Worm (Caenorhabditis elegans): ENCODE measurements around the gene ccf-1.

ccf-1 gene

DNA sequence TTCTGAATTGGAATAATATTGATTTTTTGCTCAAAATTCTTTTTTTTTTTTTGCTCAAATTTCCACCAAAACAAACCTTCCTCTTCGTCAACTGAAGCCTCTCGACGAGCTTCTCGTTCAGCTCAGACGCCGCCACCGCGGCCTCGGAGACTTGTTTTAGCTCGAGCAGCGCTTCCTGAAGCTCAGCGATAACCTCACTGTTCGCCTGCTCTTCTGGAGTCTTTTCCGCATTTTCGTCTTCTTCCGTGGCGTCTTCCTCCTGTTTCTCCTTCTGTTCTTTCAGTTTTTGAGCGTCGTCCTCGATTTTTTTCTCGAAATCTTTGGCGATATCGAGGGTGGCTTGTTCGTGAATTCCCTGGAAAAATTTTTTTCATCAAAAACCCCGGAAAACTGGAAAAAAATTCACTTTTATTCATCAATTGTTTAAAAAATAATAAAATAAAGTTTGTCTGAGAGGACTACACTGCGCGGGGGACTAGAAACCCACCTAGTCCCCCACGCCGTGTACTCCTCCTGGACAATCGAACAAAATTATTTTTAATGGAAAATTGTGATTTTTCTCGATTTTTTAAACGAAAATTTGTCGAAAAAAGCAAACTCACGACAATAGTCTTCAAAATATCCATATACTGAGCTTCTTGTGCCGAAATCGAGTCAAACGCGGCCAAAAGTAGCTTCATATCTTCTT is 26.2 kb upstream of the ccf-1 start (continued):
- TF ChIP-seq fkh-10 (GFP tag; optimal IDR thresholded peaks at IDR 0.05), result peak; percentile 84
- peak in 1 of 2 experiments; percentile 74 for TF ChIP-seq eor-1 (tag; optimal IDR thresholded peaks at IDR 0.05)
- TF ChIP-seq skn-1 (tag; optimal IDR thresholded peaks at IDR 0.05), result peak; percentile 41
- TF ChIP-seq nhr-43 (tag; optimal IDR thresholded peaks at IDR 0.05; ENCODE audit: poor library complexity, severe bottlenecking), result peak; percentile 96
- no peak for TF ChIP-seq zag-1 (tag; optimal IDR thresholded peaks at IDR 0.05)
- no peak for TF ChIP-seq ceh-9 (tag; optimal IDR thresholded peaks at IDR 0.05)
- no peak for TF ChIP-seq daf-12 (tag; optimal IDR thresholded peaks at IDR 0.05)
- peak; percentile 72 for TF ChIP-seq pha-4 (tag; optimal IDR thresholded peaks at IDR 0.05)
- TF ChIP-seq nhr-28 (tag; optimal IDR thresholded peaks at IDR 0.05), result no peak
- no peak for TF ChIP-seq nhr-237 (tag; optimal IDR thresholded peaks at IDR 0.05)

DNA sequence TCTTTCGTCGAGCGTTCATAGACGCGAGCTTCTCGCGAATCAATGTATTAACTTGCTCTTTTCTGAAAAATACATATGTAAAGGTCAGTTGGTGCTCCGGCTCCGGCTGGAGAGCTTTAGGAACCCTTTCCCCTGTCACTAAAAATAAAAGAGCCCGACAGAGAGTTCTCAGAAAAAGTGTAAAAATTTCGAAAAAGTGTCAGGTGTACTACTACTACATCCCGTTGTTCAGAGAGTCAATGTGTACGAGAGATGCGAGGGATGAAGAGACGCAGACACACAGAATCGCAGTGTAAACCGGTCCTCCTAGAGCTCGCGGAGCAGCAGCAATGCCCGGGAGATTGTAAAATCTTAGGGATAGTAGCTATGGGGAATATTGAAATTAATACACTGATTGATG is 22.6 kb upstream of the ccf-1 start:
- peak; percentile 56 for TF ChIP-seq nfya-1 (tag; optimal IDR thresholded peaks at IDR 0.05; ENCODE audit: insufficient read depth)
- no peak for TF ChIP-seq mml-1 (tag; optimal IDR thresholded peaks at IDR 0.05)
- TF ChIP-seq lin-15B (tag; optimal IDR thresholded peaks at IDR 0.05), result peak; percentile 10
- no peak for TF ChIP-seq egl-5 (tag; optimal IDR thresholded peaks at IDR 0.05)

DNA sequence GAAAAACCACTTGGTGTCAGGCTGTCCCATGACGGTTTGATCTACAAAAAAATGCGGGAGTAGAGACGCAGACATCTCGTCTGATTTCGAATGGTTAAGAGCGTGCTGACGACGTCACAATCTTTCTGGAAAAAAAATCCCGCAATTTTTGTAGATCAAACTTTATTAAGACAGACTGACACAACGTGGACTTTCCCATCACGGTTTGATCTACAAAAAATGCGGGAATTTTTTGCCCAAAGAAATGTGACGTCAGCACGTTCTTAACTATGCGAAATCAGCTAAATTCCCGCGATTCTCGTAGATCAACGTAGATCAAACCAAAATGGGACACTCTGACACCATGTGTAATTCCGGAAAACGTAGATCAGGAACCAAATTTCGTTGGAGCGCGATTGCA is 18.5 kb upstream of the ccf-1 start:
- TF ChIP-seq ceh-9 (tag; optimal IDR thresholded peaks at IDR 0.05) (no peak), nhr-77 (tag; optimal IDR thresholded peaks at IDR 0.05) (no peak), nhr-11 (tag; optimal IDR thresholded peaks at IDR 0.05) (no peak), zag-1 (tag; optimal IDR thresholded peaks at IDR 0.05) (no peak), fkh-2 (tag; optimal IDR thresholded peaks at IDR 0.05) (no peak), nhr-23 (tag; optimal IDR thresholded peaks at IDR 0.05) (no peak), nhr-28 (tag; optimal IDR thresholded peaks at IDR 0.05) (no peak), ceh-82 (tag; optimal IDR thresholded peaks at IDR 0.05) (no peak), daf-12 (tag; optimal IDR thresholded peaks at IDR 0.05) (no peak), fos-1 (tag; optimal IDR thresholded peaks at IDR 0.05) (no peak), nhr-12 (tag; optimal IDR thresholded peaks at IDR 0.05) (no peak), nhr-237 (tag; optimal IDR thresholded peaks at IDR 0.05) (no peak), ZK546.5 (tag; optimal IDR thresholded peaks at IDR 0.05) (no peak), pqm-1 (tag; optimal IDR thresholded peaks at IDR 0.05) (no peak), nhr-43 (tag; optimal IDR thresholded peaks at IDR 0.05; ENCODE audit: poor library complexity, severe bottlenecking) (no peak), ceh-28 (tag; optimal IDR thresholded peaks at IDR 0.05) (no peak)

DNA sequence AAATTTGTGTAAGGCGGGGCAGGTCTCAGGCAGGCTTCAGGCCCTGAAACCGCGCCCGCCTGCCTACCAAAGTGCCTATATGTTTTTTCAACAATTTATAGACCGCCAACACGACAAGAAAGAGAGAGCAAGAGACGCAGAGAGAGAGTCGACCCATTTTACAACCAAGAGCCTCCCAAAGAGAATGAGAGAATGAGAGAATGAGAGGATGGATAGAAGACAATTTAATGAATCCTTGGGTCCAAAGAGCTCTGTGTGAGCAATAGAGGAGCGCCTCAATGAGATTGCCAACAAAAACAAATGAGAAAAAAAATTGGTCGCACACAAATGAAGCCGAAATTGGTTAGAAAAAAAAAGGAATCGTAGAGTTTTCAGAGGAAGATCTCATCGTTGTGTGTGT is 17.9 kb upstream of the ccf-1 start:
- TF ChIP-seq egl-5 (tag; optimal IDR thresholded peaks at IDR 0.05) (peak; percentile 28), nhr-12 (tag; optimal IDR thresholded peaks at IDR 0.05) (no peak), pha-4 (tag; optimal IDR thresholded peaks at IDR 0.05) (no peak), nhr-77 (tag; optimal IDR thresholded peaks at IDR 0.05) (no peak), lin-15B (tag; optimal IDR thresholded peaks at IDR 0.05) (no peak), nfya-1 (tag; optimal IDR thresholded peaks at IDR 0.05; ENCODE audit: insufficient read depth) (peak; percentile 46), egl-27 (tag; optimal IDR thresholded peaks at IDR 0.05) (no peak), nhr-28 (tag; optimal IDR thresholded peaks at IDR 0.05) (no peak)

DNA sequence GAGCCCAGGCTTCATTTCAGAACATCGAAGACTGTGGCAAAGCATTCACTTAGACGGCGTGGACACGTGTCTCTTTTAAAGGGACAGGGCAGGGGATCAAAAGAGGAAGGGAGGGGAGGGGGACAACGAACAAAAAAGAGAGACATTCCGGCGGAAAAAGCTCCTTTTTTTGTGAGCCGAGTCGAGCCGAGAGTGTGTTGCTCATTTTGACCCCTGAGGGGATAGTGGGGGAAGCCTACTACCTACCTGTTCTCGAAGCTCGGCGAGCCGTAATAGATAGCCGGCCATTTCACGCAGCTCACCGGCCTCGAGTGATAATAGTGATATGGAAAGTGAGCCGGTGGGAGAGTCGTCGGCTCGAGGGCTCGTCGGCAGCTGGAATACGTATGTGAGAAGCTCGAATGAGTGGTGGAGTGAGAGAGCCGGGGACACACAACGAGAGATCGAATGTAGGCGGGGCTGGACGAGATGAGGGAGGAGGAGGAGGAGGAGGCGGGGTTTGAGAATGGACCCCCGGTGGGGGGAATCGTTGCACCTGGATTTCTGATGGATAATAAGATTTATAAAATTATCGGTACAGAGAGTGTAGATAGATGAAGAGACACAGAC is 16.7 kb upstream of the ccf-1 start:
- TF ChIP-seq hmg-11 (tag; optimal IDR thresholded peaks at IDR 0.05) (no peak), ama-1 (optimal IDR thresholded peaks at IDR 0.05) (peak; percentile 75), nfya-1 (tag; optimal IDR thresholded peaks at IDR 0.05; ENCODE audit: insufficient read depth) (peak; percentile 38), fkh-10 (GFP tag; optimal IDR thresholded peaks at IDR 0.05) (no peak), aly-2 (tag; optimal IDR thresholded peaks at IDR 0.05) (no peak)

DNA sequence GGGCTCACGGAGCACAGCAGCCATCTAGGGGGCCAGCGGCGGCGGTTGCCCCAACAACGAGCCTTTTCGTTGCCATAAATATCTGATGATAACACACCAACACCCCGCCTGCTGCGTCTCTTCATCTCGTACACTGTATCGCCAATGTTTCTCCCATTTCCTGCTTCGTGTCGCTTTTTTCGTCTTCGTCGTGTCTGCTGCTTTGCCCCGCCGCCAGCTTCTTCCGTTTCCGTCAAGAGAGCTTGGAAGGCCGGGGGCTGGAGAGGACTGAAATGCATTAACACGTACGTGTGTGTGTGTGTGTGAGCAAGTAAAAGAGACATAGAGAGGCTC is 15.9 kb upstream of the ccf-1 start:
- TF ChIP-seq lsy-12 (tag; optimal IDR thresholded peaks at IDR 0.05) (no peak), snpc-4 (tag; optimal IDR thresholded peaks at IDR 0.05) (peak; percentile 57), mml-1 (tag; optimal IDR thresholded peaks at IDR 0.05) (no peak), hmg-11 (tag; optimal IDR thresholded peaks at IDR 0.05) (peak; percentile 37), lin-39 (tag; optimal IDR thresholded peaks at IDR 0.05) (peak; percentile 34), nfya-1 (tag; optimal IDR thresholded peaks at IDR 0.05; ENCODE audit: insufficient read depth) (peak; percentile 64), elt-3 (tag; optimal IDR thresholded peaks at IDR 0.05) (no peak), lin-15B (tag; optimal IDR thresholded peaks at IDR 0.05) (peak; percentile 34), eor-1 (tag; optimal IDR thresholded peaks at IDR 0.05) (no peak)

Data from whole organism, L3 larva.